Fruit fly (Drosophila melanogaster): ENCODE measurements around the gene stumps.

DNA sequence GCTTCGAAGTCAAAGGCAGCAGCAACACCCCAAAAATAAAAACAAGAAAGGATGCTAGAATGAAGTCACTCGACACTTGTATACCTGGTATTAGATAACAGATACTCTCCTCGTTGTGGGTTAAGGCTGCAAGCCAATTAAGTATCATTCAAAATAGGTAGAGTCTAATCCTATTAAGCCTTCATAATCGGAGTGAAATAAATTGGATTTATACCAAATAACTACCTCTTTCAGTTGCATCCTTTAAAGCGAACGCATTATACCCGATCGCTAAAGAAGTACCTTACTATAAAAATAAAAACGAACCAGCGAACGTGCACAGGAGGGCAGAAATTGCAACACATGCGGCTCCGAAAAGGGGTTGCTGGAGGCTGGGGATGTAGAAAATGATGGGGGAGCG, 45.6 kb downstream of the stumps start:
- TF ChIP-seq woc (GFP tag; optimal IDR thresholded peaks at IDR 0.05) (no peak), usp (GFP tag; optimal IDR thresholded peaks at IDR 0.05) (no peak), fru (GFP tag; optimal IDR thresholded peaks at IDR 0.05) (no peak)

Measured in whole organism, wandering third instar larva.